Worm (Caenorhabditis elegans): Measurements from ENCODE around the gene srd-46.
A peak's percentile ranks its signal among the peaks of the same experiment; 100 is the strongest.

srd-46 gene

ce11 chrX:12328676-12329075 lies 3.2 kb upstream of the srd-46 start, which contains the start of gene srd-45:
TSS of gene srd-45 (plus strand) at chrX:12328976.
- no peak for TF ChIP-seq nhr-6 (tag; optimal IDR thresholded peaks at IDR 0.05)
- TF ChIP-seq ama-1 (optimal IDR thresholded peaks at IDR 0.05): no peak
- TF ChIP-seq ztf-11 (tag; optimal IDR thresholded peaks at IDR 0.05): no peak
- no peak for TF ChIP-seq dmd-4 (tag; optimal IDR thresholded peaks at IDR 0.05)
- no peak for TF ChIP-seq nhr-23 (tag; optimal IDR thresholded peaks at IDR 0.05)
- TF ChIP-seq ztf-4 (tag; optimal IDR thresholded peaks at IDR 0.05): no peak
- TF ChIP-seq sma-3 (GFP tag; optimal IDR thresholded peaks at IDR 0.05): no peak
- TF ChIP-seq ceh-16 (tag; optimal IDR thresholded peaks at IDR 0.05): no peak
- TF ChIP-seq nhr-21 (tag; optimal IDR thresholded peaks at IDR 0.05): no peak
- no peak for TF ChIP-seq elt-3 (tag; optimal IDR thresholded peaks at IDR 0.05)
- TF ChIP-seq sma-9 (GFP tag; optimal IDR thresholded peaks at IDR 0.05): no peak
- TF ChIP-seq sma-9 (tag; optimal IDR thresholded peaks at IDR 0.05): no peak
- TF ChIP-seq skn-1 (tag; optimal IDR thresholded peaks at IDR 0.05): no peak
- TF ChIP-seq nhr-11 (tag; optimal IDR thresholded peaks at IDR 0.05): no peak
- no peak for TF ChIP-seq mbf-1 (tag; optimal IDR thresholded peaks at IDR 0.05)
- TF ChIP-seq unc-62 (GFP tag; optimal IDR thresholded peaks at IDR 0.05): no peak
- TF ChIP-seq mab-5 (tag; optimal IDR thresholded peaks at IDR 0.05): no peak
- TF ChIP-seq nhr-77 (tag; optimal IDR thresholded peaks at IDR 0.05): no peak
- no peak for TF ChIP-seq blmp-1 (tag; optimal IDR thresholded peaks at IDR 0.05; ENCODE audit: insufficient read depth)

DNA sequence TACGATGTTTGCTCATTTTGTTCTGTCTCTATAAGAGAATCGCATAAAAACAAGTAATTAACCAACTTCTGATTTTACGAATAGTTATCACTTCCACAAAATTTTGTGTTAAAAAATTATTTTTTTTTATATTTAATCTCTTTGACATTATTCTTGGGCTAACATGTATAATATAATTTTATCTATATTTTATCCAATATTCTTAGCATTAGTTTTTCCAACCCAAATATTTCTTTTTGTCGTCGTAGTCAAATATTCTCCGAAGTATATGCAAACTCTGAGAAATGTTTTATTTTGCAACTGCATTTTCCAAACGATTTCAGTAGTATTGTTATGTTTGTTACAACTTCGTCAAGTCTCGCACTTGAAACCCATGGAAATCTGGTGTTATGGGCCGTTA lies 1.6 kb downstream of the srd-46 start, which contains the start of gene srd-47:
srd-47 (plus strand) TSS at position 164 of the 400 bp plus-strand sequence.
- TF ChIP-seq sem-4 (tag; optimal IDR thresholded peaks at IDR 0.05) (no peak), ceh-82 (tag; optimal IDR thresholded peaks at IDR 0.05) (no peak), ztf-11 (tag; optimal IDR thresholded peaks at IDR 0.05) (no peak), nhr-23 (tag; optimal IDR thresholded peaks at IDR 0.05) (no peak), F13H6.1 (tag; optimal IDR thresholded peaks at IDR 0.05) (no peak), lsy-2 (tag; optimal IDR thresholded peaks at IDR 0.05) (no peak)

DNA sequence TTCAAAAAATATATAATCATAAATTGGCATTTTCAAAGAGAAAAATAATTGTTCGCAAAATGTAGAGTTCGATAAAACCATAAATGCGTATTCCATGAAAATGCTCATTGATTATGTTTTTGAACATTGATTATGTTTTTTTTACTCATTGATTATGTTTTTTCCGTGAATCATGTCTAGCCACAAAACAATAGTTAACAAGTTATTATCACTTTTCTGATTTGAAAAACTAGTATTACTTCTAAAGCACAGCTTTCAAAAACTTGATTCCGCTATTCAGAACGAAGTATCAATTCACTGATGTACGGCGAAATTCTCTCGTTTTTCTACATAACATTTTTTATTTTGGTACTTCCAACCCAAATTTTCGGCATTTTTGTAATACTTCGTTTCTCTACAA lies 3.9 kb downstream of the srd-46 start, which contains the start of gene srd-48:
srd-48 (plus strand) TSS at position 301 of the 400 bp plus-strand sequence.
- TF ChIP-seq nhr-10 (tag; optimal IDR thresholded peaks at IDR 0.05) (no peak), ZK546.5 (tag; optimal IDR thresholded peaks at IDR 0.05) (no peak), blmp-1 (tag; optimal IDR thresholded peaks at IDR 0.05; ENCODE audit: insufficient read depth) (no peak), lsy-2 (tag; optimal IDR thresholded peaks at IDR 0.05) (no peak), crh-2 (tag; optimal IDR thresholded peaks at IDR 0.05) (no peak), elt-1 (tag; optimal IDR thresholded peaks at IDR 0.05) (no peak), nhr-23 (tag; optimal IDR thresholded peaks at IDR 0.05) (no peak), C34F6.9 (tag; optimal IDR thresholded peaks at IDR 0.05) (no peak), gmeb-1 (tag; optimal IDR thresholded peaks at IDR 0.05) (no peak)

DNA sequence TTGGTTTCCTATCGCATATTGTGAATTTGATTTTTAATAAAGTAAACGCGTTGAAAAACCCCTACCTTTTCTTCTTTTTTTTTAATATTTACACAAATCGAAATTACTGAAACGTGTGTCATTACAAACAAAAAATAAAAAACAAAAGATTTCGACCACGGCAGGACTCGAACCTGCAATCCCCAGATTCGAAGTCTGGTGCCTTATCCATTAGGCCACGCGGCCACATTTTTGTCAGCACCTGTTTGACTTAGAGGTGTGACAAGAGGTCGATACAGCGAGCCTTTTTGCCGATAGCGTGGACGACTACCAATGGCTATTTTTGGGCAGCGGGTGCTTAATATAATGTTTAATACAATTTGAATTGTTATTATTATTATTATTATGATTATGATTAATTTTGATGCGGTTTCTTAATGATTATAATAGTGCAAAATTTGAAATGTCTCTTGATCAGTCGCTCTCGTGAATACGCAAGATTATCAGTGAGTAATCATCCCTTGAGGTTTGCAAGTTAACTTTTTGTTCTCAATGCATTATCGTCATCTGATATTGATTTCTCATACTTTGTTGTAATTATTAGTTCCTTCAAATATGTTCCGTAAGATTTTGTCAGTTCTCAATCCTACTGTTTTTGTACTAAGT lies 6.1 kb downstream of the srd-46 start, which contains the start of gene srd-44:
srd-44 (plus strand) TSS at position 595 of the 645 bp plus-strand sequence.
- TF ChIP-seq sma-3 (GFP tag; optimal IDR thresholded peaks at IDR 0.05) (peak; percentile 17), crh-2 (tag; optimal IDR thresholded peaks at IDR 0.05) (peak; percentile 21), lin-13 (GFP tag; optimal IDR thresholded peaks at IDR 0.05) (no peak), elt-1 (tag; optimal IDR thresholded peaks at IDR 0.05) (no peak), ZK546.5 (tag; optimal IDR thresholded peaks at IDR 0.05) (no peak), dmd-4 (tag; optimal IDR thresholded peaks at IDR 0.05) (no peak), nhr-21 (tag; optimal IDR thresholded peaks at IDR 0.05) (peak; percentile 18), fos-1 (tag; optimal IDR thresholded peaks at IDR 0.05) (peak; percentile 25)

ce11 chrX:12341338-12341737 lies 9.4 kb downstream of the srd-46 start, which contains the start of gene zig-2:
TSS of gene zig-2 (minus strand) at chrX:12341438.
- TF ChIP-seq ZK546.5 (tag; optimal IDR thresholded peaks at IDR 0.05) (no peak), sma-3 (GFP tag; optimal IDR thresholded peaks at IDR 0.05) (no peak), nhr-23 (tag; optimal IDR thresholded peaks at IDR 0.05) (no peak), ceh-82 (tag; optimal IDR thresholded peaks at IDR 0.05) (no peak), sem-4 (tag; optimal IDR thresholded peaks at IDR 0.05) (no peak), crh-2 (tag; optimal IDR thresholded peaks at IDR 0.05) (no peak), ceh-16 (tag; optimal IDR thresholded peaks at IDR 0.05) (no peak), ztf-4 (tag; optimal IDR thresholded peaks at IDR 0.05) (no peak), nhr-12 (tag; optimal IDR thresholded peaks at IDR 0.05) (no peak)

All from whole organism, L2 larva.